Fruit fly (Drosophila melanogaster) whole organism, embryonic: ENCODE results near the gene Cpr67Fb.

Experiments used
- CG10462 ChIP-seq: fragments of 200-800 bp; sonication (Bioruptor generic); optimal IDR thresholded peaks from 2 replicates; lab custom pipeline; 2016; ENCODE audit warnings: missing biosample characterization, missing genetic modification characterization
- CG11695 ChIP-seq: fragments of 200-800 bp; sonication (Bioruptor generic); IDR thresholded peaks from 3 replicates; pipeline ENCODE4 v1.3.6; 2022; ENCODE audit warnings: missing biosample characterization, missing genetic modification characterization
- CG12942 ChIP-seq: fragments of 200-800 bp; sonication (Bioruptor generic); optimal IDR thresholded peaks from 3 replicates; lab custom pipeline; 2016; ENCODE audit warnings: missing biosample characterization, missing genetic modification characterization
- CG13296 ChIP-seq: fragments of 200-800 bp; sonication (Bioruptor generic); optimal IDR thresholded peaks from 3 replicates; lab custom pipeline; 2018; ENCODE audit warnings: missing biosample characterization, mild to moderate bottlenecking, missing genetic modification characterization
- CG13624 ChIP-seq: fragments of 200-800 bp; sonication (Bioruptor generic); optimal IDR thresholded peaks from 2 replicates; lab custom pipeline; 2016; ENCODE audit warnings: missing biosample characterization, missing genetic modification characterization
- CG13775 ChIP-seq: fragments of 200-800 bp; sonication (Bioruptor generic); optimal IDR thresholded peaks from 3 replicates; lab custom pipeline; 2017; ENCODE audit warnings: missing biosample characterization, mild to moderate bottlenecking, missing genetic modification characterization
- CG13894 ChIP-seq: fragments of 200-800 bp; sonication (Bioruptor generic); optimal IDR thresholded peaks from 3 replicates; lab custom pipeline; 2018; ENCODE audit warnings: missing biosample characterization, mild to moderate bottlenecking, missing genetic modification characterization, moderate library complexity
- CG14441 ChIP-seq: fragments of 200-800 bp; sonication (Bioruptor generic); IDR thresholded peaks from 2 replicates; pipeline ENCODE4 v1.3.6; 2022; ENCODE audit warnings: missing biosample characterization, missing genetic modification characterization
- CG14667 ChIP-seq: fragments of 200-800 bp; sonication (Bioruptor generic); IDR thresholded peaks from 2 replicates; pipeline ENCODE4 v1.3.6; 2022; ENCODE audit warnings: missing biosample characterization, missing genetic modification characterization
- CG15514 ChIP-seq: fragments of 200-800 bp; sonication (Bioruptor generic); optimal IDR thresholded peaks from 3 replicates; lab custom pipeline; 2017; ENCODE audit warnings: missing biosample characterization, missing genetic modification characterization, mild to moderate bottlenecking, moderate library complexity, missing genetic modification reagents
- CG15696 ChIP-seq: fragments of 200-800 bp; sonication (Bioruptor generic); optimal IDR thresholded peaks from 2 replicates; lab custom pipeline; 2019; ENCODE audit warnings: missing biosample characterization, mild to moderate bottlenecking, missing genetic modification characterization, moderate library complexity
- CG18262 ChIP-seq: fragments of 200-800 bp; optimal IDR thresholded peaks from 3 replicates; lab custom pipeline; 2019; ENCODE audit warnings: missing biosample characterization, mild to moderate bottlenecking, missing genetic modification characterization, moderate library complexity
- CG2116 ChIP-seq: fragments of 200-800 bp; sonication (Bioruptor generic); optimal IDR thresholded peaks from 3 replicates; lab custom pipeline; 2018; ENCODE audit warnings: missing biosample characterization, mild to moderate bottlenecking, missing genetic modification characterization
- CG32532 ChIP-seq: fragments of 200-800 bp; sonication (Bioruptor generic); IDR thresholded peaks from 2 replicates; pipeline ENCODE4 v1.3.6; 2022; ENCODE audit warnings: missing biosample characterization, missing genetic modification characterization
- CG32772 ChIP-seq: fragments of 200-800 bp; sonication (Bioruptor generic); IDR thresholded peaks from 2 replicates; pipeline ENCODE4 v1.3.6; 2022; ENCODE audit warnings: missing biosample characterization, missing genetic modification characterization
- CG3281 ChIP-seq: fragments of 200-800 bp; sonication (Bioruptor generic); optimal IDR thresholded peaks from 3 replicates; lab custom pipeline; 2017; ENCODE audit warnings: missing biosample characterization, mild to moderate bottlenecking, missing genetic modification characterization
- CG5245 ChIP-seq: fragments of 200-800 bp; sonication (Bioruptor generic); optimal IDR thresholded peaks from 3 replicates; lab custom pipeline; 2016; ENCODE audit warnings: missing biosample characterization, missing genetic modification characterization
- CG7839 ChIP-seq: fragments of 200-800 bp; sonication (Bioruptor generic); optimal IDR thresholded peaks from 3 replicates; lab custom pipeline; 2018; ENCODE audit warnings: missing biosample characterization, mild to moderate bottlenecking, missing genetic modification characterization, moderate library complexity
- CG9215 ChIP-seq: fragments of 200-800 bp; sonication (Bioruptor generic); IDR thresholded peaks from 2 replicates; pipeline ENCODE4 v1.3.6; 2022; ENCODE audit warnings: missing biosample characterization, missing genetic modification characterization
- CkIIα-i1 ChIP-seq: fragments of 200-800 bp; sonication (Bioruptor generic); IDR thresholded peaks from 2 replicates; pipeline ENCODE4 v1.3.6; 2022; ENCODE audit warnings: missing biosample characterization, missing genetic modification characterization
- Dip2 ChIP-seq: fragments of 200-800 bp; sonication (Bioruptor generic); IDR thresholded peaks from 2 replicates; pipeline ENCODE4 v1.3.6; 2022; ENCODE audit warnings: missing biosample characterization, missing genetic modification characterization
- Elba2 ChIP-seq: fragments of 200-800 bp; sonication (Bioruptor generic); optimal IDR thresholded peaks from 3 replicates; lab custom pipeline; 2016; ENCODE audit warnings: missing biosample characterization, missing genetic modification characterization
- Fer1 ChIP-seq: fragments of 200-800 bp; sonication (Bioruptor generic); optimal IDR thresholded peaks from 2 replicates; lab custom pipeline; 2017; ENCODE audit warnings: missing biosample characterization, mild to moderate bottlenecking, missing genetic modification characterization
- Fer2 ChIP-seq: fragments of 200-800 bp; sonication (Bioruptor generic); optimal IDR thresholded peaks from 2 replicates; lab custom pipeline; 2018; ENCODE audit warnings: missing biosample characterization, mild to moderate bottlenecking, missing genetic modification characterization, moderate library complexity
- Gug ChIP-seq: fragments of 200-800 bp; sonication (Bioruptor generic); IDR thresholded peaks from 4 replicates; pipeline ENCODE4 v1.3.6; 2022; ENCODE audit warnings: missing biosample characterization, missing genetic modification characterization
- HHEX ChIP-seq: fragments of 200-800 bp; sonication (Bioruptor generic); optimal IDR thresholded peaks from 3 replicates; lab custom pipeline; 2017; ENCODE audit warnings: missing biosample characterization, mild to moderate bottlenecking, missing genetic modification characterization, missing genetic modification reagents
- Hand ChIP-seq: fragments of 200-800 bp; sonication (Bioruptor generic); optimal IDR thresholded peaks from 2 replicates; lab custom pipeline; 2017; ENCODE audit warnings: mild to moderate bottlenecking, missing biosample characterization, missing genetic modification reagents, missing genetic modification characterization
- Hr39 ChIP-seq: fragments of >200 bp; optimal IDR thresholded peaks from 2 replicates; lab custom pipeline; 2017
- Hsf ChIP-seq: fragments of 200-800 bp; sonication (Bioruptor generic); optimal IDR thresholded peaks from 3 replicates; lab custom pipeline; 2016; ENCODE audit warnings: missing biosample characterization, missing genetic modification characterization
- Kr ChIP-seq: fragments of 200-800 bp; sonication (Bioruptor generic); optimal IDR thresholded peaks from 2 replicates; lab custom pipeline; 2017; ENCODE audit warnings: missing biosample characterization, mild to moderate bottlenecking, missing genetic modification characterization
- Lim3 ChIP-seq: fragments of 200-800 bp; sonication (Bioruptor generic); IDR thresholded peaks from 2 replicates; pipeline ENCODE4 v1.3.6; 2022; ENCODE audit warnings: missing biosample characterization, missing genetic modification characterization
- Mad ChIP-seq: fragments of 200-800 bp; sonication (Bioruptor generic); optimal IDR thresholded peaks from 2 replicates; lab custom pipeline; 2016; ENCODE audit warnings: missing biosample characterization, missing genetic modification characterization
- NC2α ChIP-seq: fragments of 200-800 bp; sonication (Bioruptor generic); optimal IDR thresholded peaks from 2 replicates; lab custom pipeline; 2016; ENCODE audit warnings: missing biosample characterization, missing genetic modification characterization
- NfI ChIP-seq: fragments of 200-800 bp; sonication (Bioruptor generic); optimal IDR thresholded peaks from 3 replicates; lab custom pipeline; 2018; ENCODE audit warnings: missing biosample characterization, mild to moderate bottlenecking, missing genetic modification characterization, moderate library complexity
- Ravus ChIP-seq: fragments of 200-800 bp; sonication (Bioruptor generic); IDR thresholded peaks from 2 replicates; pipeline ENCODE4 v1.3.6; 2022; ENCODE audit warnings: missing biosample characterization, missing genetic modification characterization
- Rfx ChIP-seq: fragments of 200-800 bp; sonication (Bioruptor generic); IDR thresholded peaks from 2 replicates; pipeline ENCODE4 v1.3.6; 2022; ENCODE audit warnings: missing biosample characterization, missing genetic modification characterization
- Ssrp ChIP-seq: fragments of 200-800 bp; sonication (Bioruptor generic); optimal IDR thresholded peaks from 2 replicates; lab custom pipeline; 2018; ENCODE audit warnings: missing biosample characterization, mild to moderate bottlenecking, missing genetic modification characterization, moderate library complexity
- ara ChIP-seq: fragments of 200-800 bp; sonication (Bioruptor generic); IDR thresholded peaks from 2 replicates; pipeline ENCODE4 v1.3.6; 2022; ENCODE audit warnings: missing biosample characterization, missing genetic modification characterization
- bsh ChIP-seq, 2 experiments: fragments of 200-800 bp; sonication (Bioruptor generic); optimal IDR thresholded peaks; 2 replicates each; lab custom pipeline; 2017 to 2018; ENCODE audit warnings: mild to moderate bottlenecking in 2 of 2, missing biosample characterization in 2 of 2, missing genetic modification characterization in 2 of 2, moderate library complexity in 1 of 2
- crol ChIP-seq: fragments of 200-800 bp; sonication (Bioruptor generic); IDR thresholded peaks from 2 replicates; pipeline ENCODE4 v1.3.6; 2022; ENCODE audit warnings: missing biosample characterization, missing genetic modification characterization
- fd102C ChIP-seq: fragments of 200-800 bp; sonication (Bioruptor generic); optimal IDR thresholded peaks from 2 replicates; lab custom pipeline; 2018; ENCODE audit warnings: missing biosample characterization, mild to moderate bottlenecking, missing genetic modification characterization, moderate library complexity
- insv ChIP-seq, 2 experiments: fragments of 200-800 bp; sonication (Bioruptor generic); optimal IDR thresholded peaks; 3 replicates each; lab custom pipeline; 2016 to 2018; ENCODE audit warnings: missing biosample characterization in 2 of 2, missing genetic modification characterization in 2 of 2
- lbe ChIP-seq: fragments of 200-800 bp; sonication (Bioruptor generic); optimal IDR thresholded peaks from 2 replicates; lab custom pipeline; 2016; ENCODE audit warnings: missing biosample characterization, mild to moderate bottlenecking, missing genetic modification characterization
- lilli ChIP-seq: fragments of 200-800 bp; sonication (Bioruptor generic); optimal IDR thresholded peaks from 3 replicates; lab custom pipeline; 2016; ENCODE audit warnings: missing biosample characterization, missing genetic modification characterization
- mld ChIP-seq: fragments of 200-800 bp; sonication (Bioruptor generic); IDR thresholded peaks from 3 replicates; pipeline ENCODE4 v1.3.6; 2022; ENCODE audit warnings: missing biosample characterization, missing genetic modification characterization; ENCODE audit not compliant: partially characterized antibody
- phol ChIP-seq: fragments of 200-800 bp; sonication (Bioruptor generic); optimal IDR thresholded peaks from 3 replicates; lab custom pipeline; 2018; ENCODE audit warnings: missing biosample characterization, mild to moderate bottlenecking, missing genetic modification characterization, moderate library complexity
- sug ChIP-seq: fragments of 200-800 bp; optimal IDR thresholded peaks from 2 replicates; lab custom pipeline; 2019; ENCODE audit warnings: missing biosample characterization, mild to moderate bottlenecking, missing genetic modification characterization, moderate library complexity
- tll ChIP-seq, 2 experiments: fragments of 200-800 bp in 1 of 2; fragments of >200 bp in 1 of 2; sonication (Bioruptor generic) in 1 of 2; optimal IDR thresholded peaks; 2 replicates each; lab custom pipeline; 2017 to 2019; ENCODE audit warnings: missing biosample characterization in 2 of 2, missing genetic modification characterization in 2 of 2, mild to moderate bottlenecking in 1 of 2, moderate library complexity in 1 of 2
- usp ChIP-seq: fragments of >200 bp; optimal IDR thresholded peaks from 2 replicates; lab custom pipeline; 2017; ENCODE audit warnings: missing biosample characterization, missing genetic modification characterization
- yki ChIP-seq: fragments of >200 bp; optimal IDR thresholded peaks from 3 replicates; lab custom pipeline; 2018
- zfh1 ChIP-seq: fragments of 200-800 bp; sonication (Bioruptor generic); IDR thresholded peaks from 3 replicates; pipeline ENCODE4 v1.3.6; 2022; ENCODE audit warnings: missing biosample characterization, missing genetic modification characterization

The Cpr67Fb gene

dm6 chr3L:10867778-10868382 is 26.1 kb upstream of the Cpr67Fb start (continued):
- TF ChIP-seq Kr (GFP tag; lab: Kevin White, UChicago) (no peak), Lim3 (GFP tag; lab: Robert Waterston, UW) (no peak), CG13296 (GFP tag; lab: Kevin White, UChicago) (peak; percentile 28), Ssrp (peak; percentile 13), Fer2 (tag; lab: Kevin White, UChicago) (no peak), NfI (GFP tag; lab: Kevin White, UChicago) (no peak), CkIIα-i1 (GFP tag; lab: Robert Waterston, UW) (0 out of 2 replicates have a peak, but pooled peaks have one; percentile 16), fd102C (GFP tag; lab: Kevin White, UChicago) (no peak), CG32772 (no peak), Rfx (0 out of 2 replicates have a peak, but pooled peaks have one; percentile 5), Elba2 (GFP tag; lab: Kevin White, UChicago) (no peak), Gug (no peak), CG14667 (GFP tag; lab: Robert Waterston, UW) (no peak), CG13775 (no peak), lbe (GFP tag; lab: Kevin White, UChicago) (peak; percentile 36), CG15514 (GFP tag; lab: Kevin White, UChicago) (peak; percentile 30), tll (GFP tag; optimal IDR thresholded peaks at IDR 0.05; lab: Kevin White, UChicago) (no peak), zfh1 (GFP tag; lab: Robert Waterston, UW) (no peak), CG2116 (GFP tag; lab: Kevin White, UChicago) (no peak), CG11695 (GFP tag; lab: Robert Waterston, UW) (0 out of 3 replicates have a peak, but pooled peaks have one; percentile 17), CG5245 (no peak), CG13624 (GFP tag; lab: Kevin White, UChicago) (peak; percentile 15), CG13894 (no peak), CG10462 (GFP tag; lab: Kevin White, UChicago) (no peak), Mad (GFP tag; lab: Kevin White, UChicago) (no peak), sug (tag; lab: Kevin White, UChicago) (no peak), insv (GFP tag; optimal IDR thresholded peaks at IDR 0.05; lab: Kevin White, UChicago) (no peak), Fer1 (peak; percentile 40), Dip2 (GFP tag; lab: Robert Waterston, UW) (no peak), phol (no peak), Hsf (GFP tag; lab: Kevin White, UChicago) (no peak), CG3281 (GFP tag; lab: Kevin White, UChicago) (no peak), Hr39 (lab: Kevin White, UChicago) (no peak), HHEX (GFP tag; lab: Kevin White, UChicago) (no peak), crol (GFP tag; lab: Robert Waterston, UW) (peak; percentile 88), yki (lab: Kevin White, UChicago) (no peak), CG15696 (tag; lab: Kevin White, UChicago) (no peak), ara (GFP tag; lab: Robert Waterston, UW) (peak; percentile 29; the same call in 1 of the 2 replicates), bsh (GFP tag; optimal IDR thresholded peaks at IDR 0.05; lab: Kevin White, UChicago) (peak in 1 of 2 experiments; percentile 69), Ravus (GFP tag; lab: Robert Waterston, UW) (no peak), lilli (GFP tag; lab: Kevin White, UChicago) (no peak), CG32532 (GFP tag; lab: Robert Waterston, UW) (no peak), CG14441 (GFP tag; lab: Robert Waterston, UW) (no peak), mld (GFP tag; lab: Robert Waterston, UW) (no peak), CG9215 (no peak), CG7839 (tag; lab: Kevin White, UChicago) (no peak), CG12942 (GFP tag; lab: Kevin White, UChicago) (no peak), NC2α (no peak), CG18262 (no peak), usp (GFP tag; lab: Kevin White, UChicago) (no peak), Hand (no peak)
